Worm (Caenorhabditis elegans): ENCODE measurements around the gene fbxa-64.

DNA sequence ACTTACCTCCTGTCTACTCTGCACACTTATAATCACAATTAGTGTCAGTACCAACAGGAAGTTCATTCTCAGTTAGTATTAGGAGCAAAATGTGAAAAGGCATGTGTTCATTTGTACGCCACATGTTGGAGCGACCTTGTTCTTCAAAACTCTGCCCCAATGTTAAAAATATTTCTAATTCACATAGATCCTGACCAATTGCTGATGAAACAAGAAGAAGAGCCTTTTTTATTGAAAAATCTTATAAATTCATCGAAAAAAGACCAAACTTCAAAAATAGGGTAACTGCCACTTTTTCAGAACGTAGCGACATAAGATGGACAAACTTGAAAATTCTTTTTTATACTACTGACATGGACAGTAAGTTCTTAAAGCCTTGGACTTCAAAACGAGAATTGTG is 11.8 kb downstream of the fbxa-64 start, which contains the start of gene T28A11.17:
- TF ChIP-seq ztf-29 (GFP tag; IDR thresholded peaks at IDR 0.05) (no peak), T22C8.4 (GFP tag; IDR thresholded peaks at IDR 0.05) (no peak), ztf-23 (GFP tag; IDR thresholded peaks at IDR 0.05) (no peak), tab-1 (GFP tag; IDR thresholded peaks at IDR 0.05) (no peak)

All from whole organism, midembryonic.